Worm (Caenorhabditis elegans): ENCODE results near the gene math-4.
A peak's percentile ranks its signal among the peaks of the same experiment; 100 is the strongest.

The math-4 gene

DNA sequence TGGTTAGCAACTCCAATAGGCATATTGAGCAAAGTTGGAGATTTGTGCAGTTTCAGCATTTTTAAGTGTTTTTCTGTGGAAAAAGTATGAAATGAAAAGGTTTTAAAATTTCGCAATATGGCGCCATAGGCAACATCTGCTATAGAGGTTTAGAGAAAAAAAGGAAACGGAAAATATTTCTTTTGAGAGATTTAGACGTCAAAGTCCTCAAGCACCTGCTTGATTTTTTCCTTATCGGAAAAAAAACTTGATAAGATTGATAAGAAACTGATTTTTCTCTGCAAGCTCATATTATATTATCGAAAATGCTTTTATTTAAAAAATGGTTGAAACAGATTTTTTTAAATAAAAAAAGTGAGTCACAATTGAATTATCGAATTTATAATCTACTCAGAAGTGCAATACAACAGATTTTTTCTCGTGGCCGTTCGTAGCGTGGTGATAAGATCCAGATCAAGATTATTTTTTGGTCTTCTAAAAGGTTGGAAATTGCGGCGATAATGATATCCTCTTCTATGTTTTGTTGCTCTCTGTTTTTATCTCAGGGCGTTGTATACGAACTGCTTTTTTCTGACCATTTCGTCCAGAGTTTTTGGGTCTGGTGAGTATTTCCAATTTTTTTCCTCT, 37.7 kb upstream of the math-4 start, which contains the start of gene fbxc-19:
TSS of gene fbxc-19 (plus strand) at position 536 of the 627 bp plus-strand sequence.
- TF ChIP-seq fkh-6 (tag; optimal IDR thresholded peaks at IDR 0.05) (no peak), elt-2 (tag; optimal IDR thresholded peaks at IDR 0.05) (peak; percentile 87), fkh-10 (GFP tag; optimal IDR thresholded peaks at IDR 0.05) (no peak), unc-42 (tag; optimal IDR thresholded peaks at IDR 0.05) (no peak), tbx-2 (tag; optimal IDR thresholded peaks at IDR 0.05) (no peak), pha-2 (tag; optimal IDR thresholded peaks at IDR 0.05) (no peak), ceh-48 (tag; optimal IDR thresholded peaks at IDR 0.05) (no peak), K09A11.1 (tag; optimal IDR thresholded peaks at IDR 0.05; ENCODE audit: insufficient read depth) (no peak), syd-9 (tag; optimal IDR thresholded peaks at IDR 0.05) (no peak), ceh-6 (GFP tag; optimal IDR thresholded peaks at IDR 0.05) (no peak), gmeb-2 (tag; optimal IDR thresholded peaks at IDR 0.05) (no peak), dve-1 (tag; optimal IDR thresholded peaks at IDR 0.05) (peak; percentile 12)

DNA sequence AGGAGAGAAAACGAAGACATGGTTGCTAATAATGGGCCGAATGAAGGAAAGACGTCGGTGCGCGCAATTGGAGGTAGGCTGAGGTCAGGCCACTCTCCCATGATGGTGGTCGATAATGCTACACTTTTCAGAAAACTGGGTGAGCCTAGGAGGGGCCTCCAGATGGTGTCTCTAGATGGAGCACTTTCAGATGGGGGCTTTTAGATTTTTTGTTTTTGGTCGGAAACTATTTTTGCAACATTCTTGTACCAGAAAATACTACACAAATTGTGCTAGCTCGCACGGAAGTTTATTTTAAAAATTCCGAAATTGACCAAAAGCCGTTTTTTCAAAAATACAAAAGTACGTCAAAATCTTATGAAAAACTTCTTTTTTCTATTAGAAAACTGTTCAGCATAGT, 35.9 kb upstream of the math-4 start, which contains the start of gene fbxb-10:
TSS of gene fbxb-10 (minus strand) at position 101 of the 400 bp plus-strand sequence.
- TF ChIP-seq mec-3 (tag; optimal IDR thresholded peaks at IDR 0.05; ENCODE audit: borderline replicate concordance) (no peak), ceh-19 (GFP tag; optimal IDR thresholded peaks at IDR 0.05) (no peak), eyg-1 (tag; optimal IDR thresholded peaks at IDR 0.05) (no peak), pha-4 (tag; optimal IDR thresholded peaks at IDR 0.05) (no peak), F13H6.1 (tag; optimal IDR thresholded peaks at IDR 0.05) (no peak), zip-5 (tag; optimal IDR thresholded peaks at IDR 0.05) (no peak), lim-6 (tag; optimal IDR thresholded peaks at IDR 0.05) (no peak), K02D7.2 (tag; optimal IDR thresholded peaks at IDR 0.05) (no peak), hlh-15 (tag; optimal IDR thresholded peaks at IDR 0.05) (no peak)

DNA sequence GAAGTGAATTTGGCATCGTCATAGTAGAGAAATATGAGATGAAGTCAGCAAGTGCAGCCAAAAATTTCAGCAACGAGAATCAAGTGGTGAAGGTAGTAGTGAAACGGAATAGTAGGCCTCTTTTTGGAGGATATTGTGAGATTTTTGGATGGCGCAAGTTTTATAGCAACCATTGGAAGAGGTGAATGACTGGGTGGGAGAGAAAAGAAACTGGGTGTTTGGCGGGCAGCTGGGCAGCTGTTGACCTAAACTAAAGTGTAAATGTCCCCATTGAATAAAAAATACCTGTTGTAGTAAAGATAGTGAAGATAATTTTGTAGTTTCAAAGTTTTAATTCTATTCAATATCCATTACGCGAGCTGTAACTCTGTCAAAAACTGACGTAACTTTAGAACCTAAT, 33.7 kb upstream of the math-4 start:
- no peak for TF ChIP-seq dve-1 (tag; optimal IDR thresholded peaks at IDR 0.05)
- no peak for TF ChIP-seq fkh-6 (tag; optimal IDR thresholded peaks at IDR 0.05)
- no peak for TF ChIP-seq sox-4 (tag; optimal IDR thresholded peaks at IDR 0.05)
- no peak for TF ChIP-seq unc-86 (tag; optimal IDR thresholded peaks at IDR 0.05)
- no peak for TF ChIP-seq eyg-1 (tag; optimal IDR thresholded peaks at IDR 0.05)
- no peak for TF ChIP-seq ceh-31 (tag; optimal IDR thresholded peaks at IDR 0.05)
- TF ChIP-seq ceh-22 (tag; optimal IDR thresholded peaks at IDR 0.05), result no peak
- no peak for TF ChIP-seq pat-9 (tag; optimal IDR thresholded peaks at IDR 0.05)
- no peak for TF ChIP-seq tbx-2 (tag; optimal IDR thresholded peaks at IDR 0.05)
- no peak for TF ChIP-seq unc-3 (GFP tag; conservative IDR thresholded peaks at IDR 0.05)
- no peak for TF ChIP-seq unc-3 (tag; optimal IDR thresholded peaks at IDR 0.05)
- TF ChIP-seq che-1 (tag; optimal IDR thresholded peaks at IDR 0.05), result no peak
- no peak for TF ChIP-seq hlh-8 (tag; optimal IDR thresholded peaks at IDR 0.05)
- TF ChIP-seq pros-1 (tag; optimal IDR thresholded peaks at IDR 0.05), result no peak
- TF ChIP-seq syd-9 (tag; optimal IDR thresholded peaks at IDR 0.05), result no peak
- no peak for TF ChIP-seq odd-2 (tag; optimal IDR thresholded peaks at IDR 0.05)
- TF ChIP-seq ceh-9 (tag; optimal IDR thresholded peaks at IDR 0.05), result no peak
- TF ChIP-seq nhr-232 (tag; optimal IDR thresholded peaks at IDR 0.05), result no peak

DNA sequence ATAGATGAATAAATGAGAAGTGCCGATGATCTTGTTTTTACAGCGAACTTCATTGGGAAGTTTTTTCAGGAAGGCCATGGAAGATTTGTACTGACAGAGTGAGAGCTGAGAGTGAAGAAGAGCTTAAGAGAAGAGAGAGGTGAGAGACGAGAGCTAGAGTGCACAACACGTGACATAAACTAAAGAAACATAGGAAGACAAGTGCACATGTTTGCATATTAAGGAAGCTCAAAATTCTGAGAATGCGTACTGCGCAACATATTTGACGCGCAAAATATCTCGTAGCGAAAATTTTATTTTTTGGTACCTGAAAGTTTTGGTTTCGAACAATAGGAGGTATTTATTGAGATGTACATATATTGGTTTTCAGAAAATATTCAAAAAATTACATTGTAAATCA, 25.8 kb upstream of the math-4 start, which contains the start of gene C08F1.8:
TSS of gene C08F1.8 (minus strand) at position 101 of the 400 bp plus-strand sequence.
- TF ChIP-seq unc-3 (GFP tag; conservative IDR thresholded peaks at IDR 0.05) (no peak), unc-3 (tag; optimal IDR thresholded peaks at IDR 0.05) (no peak), gmeb-2 (tag; optimal IDR thresholded peaks at IDR 0.05) (no peak), hlh-30 (tag; optimal IDR thresholded peaks at IDR 0.05; ENCODE audit: insufficient read depth) (peak; percentile 42), ceh-30 (tag; optimal IDR thresholded peaks at IDR 0.05) (no peak)
